Fruit fly (Drosophila melanogaster) whole organism, embryonic: Measurements from ENCODE around the gene CG8379.

Source experiments
- B-H2 ChIP-seq: fragments of 200-800 bp; sonication (Bioruptor generic); optimal IDR thresholded peaks from 2 replicates; lab custom pipeline; 2018; ENCODE audit warnings: missing biosample characterization, mild to moderate bottlenecking, missing genetic modification characterization
- C15 ChIP-seq: fragments of 200-800 bp; sonication (Bioruptor generic); IDR thresholded peaks from 3 replicates; pipeline ENCODE4 v1.3.6; 2022; ENCODE audit warnings: missing biosample characterization, missing genetic modification characterization
- CG10543 ChIP-seq: fragments of 200-800 bp; sonication (Bioruptor generic); optimal IDR thresholded peaks from 3 replicates; lab custom pipeline; 2017; ENCODE audit warnings: missing biosample characterization, mild to moderate bottlenecking, missing genetic modification characterization, moderate library complexity
- CG11247 ChIP-seq: fragments of 200-800 bp; sonication (Bioruptor generic); IDR thresholded peaks from 2 replicates; pipeline ENCODE4 v1.3.6; 2022; ENCODE audit warnings: missing biosample characterization, missing genetic modification characterization
- CG12769 ChIP-seq: fragments of 200-800 bp; sonication (Bioruptor generic); optimal IDR thresholded peaks from 2 replicates; lab custom pipeline; 2019; ENCODE audit warnings: missing biosample characterization, mild to moderate bottlenecking, missing genetic modification characterization, moderate library complexity
- CG12942 ChIP-seq: fragments of 200-800 bp; sonication (Bioruptor generic); optimal IDR thresholded peaks from 3 replicates; lab custom pipeline; 2016; ENCODE audit warnings: missing biosample characterization, missing genetic modification characterization
- CG13287 ChIP-seq: fragments of 200-800 bp; sonication (Bioruptor generic); IDR thresholded peaks from 2 replicates; pipeline ENCODE4 v1.3.6; 2022; ENCODE audit warnings: missing biosample characterization, missing genetic modification characterization; ENCODE audit not compliant: partially characterized antibody
- CG14441 ChIP-seq: fragments of 200-800 bp; sonication (Bioruptor generic); IDR thresholded peaks from 2 replicates; pipeline ENCODE4 v1.3.6; 2022; ENCODE audit warnings: missing biosample characterization, missing genetic modification characterization
- CG15011 ChIP-seq: fragments of 200-800 bp; sonication (Bioruptor generic); optimal IDR thresholded peaks from 3 replicates; lab custom pipeline; 2018; ENCODE audit warnings: missing biosample characterization, mild to moderate bottlenecking, missing genetic modification characterization
- CG15269 ChIP-seq: fragments of 200-800 bp; sonication (Bioruptor generic); optimal IDR thresholded peaks from 2 replicates; lab custom pipeline; 2018; ENCODE audit warnings: missing biosample characterization, mild to moderate bottlenecking, missing genetic modification characterization, moderate library complexity
- CG16779 ChIP-seq: fragments of 200-800 bp; sonication (Bioruptor generic); IDR thresholded peaks from 2 replicates; pipeline ENCODE4 v1.3.6; 2022; ENCODE audit warnings: missing biosample characterization, missing genetic modification characterization
- CG16813 ChIP-seq: fragments of 200-800 bp; sonication (Bioruptor generic); IDR thresholded peaks from 3 replicates; pipeline ENCODE4 v1.3.6; 2022; ENCODE audit warnings: missing biosample characterization, missing genetic modification characterization; ENCODE audit not compliant: partially characterized antibody
- CG17802 ChIP-seq: fragments of 200-800 bp; sonication (Bioruptor generic); optimal IDR thresholded peaks from 2 replicates; lab custom pipeline; 2018; ENCODE audit warnings: missing biosample characterization, mild to moderate bottlenecking, missing genetic modification characterization, moderate library complexity
- CG1832 ChIP-seq: fragments of 200-800 bp; sonication (Bioruptor generic); optimal IDR thresholded peaks from 2 replicates; lab custom pipeline; 2017; ENCODE audit warnings: missing biosample characterization, mild to moderate bottlenecking, missing genetic modification characterization, inconsistent platforms
- CG2889 ChIP-seq: fragments of 200-800 bp; sonication (Bioruptor generic); IDR thresholded peaks from 3 replicates; pipeline ENCODE4 v1.3.6; 2022; ENCODE audit warnings: missing biosample characterization, missing genetic modification characterization
- CG4328 ChIP-seq: fragments of 200-800 bp; sonication (Bioruptor generic); optimal IDR thresholded peaks from 3 replicates; lab custom pipeline; 2017; ENCODE audit warnings: missing biosample characterization, missing genetic modification reagents, missing genetic modification characterization
- CG4404 ChIP-seq: fragments of 200-800 bp; sonication (Bioruptor generic); IDR thresholded peaks from 2 replicates; pipeline ENCODE4 v1.3.6; 2022; ENCODE audit warnings: missing biosample characterization, missing genetic modification characterization
- CG4820 ChIP-seq: fragments of 200-800 bp; sonication (Bioruptor generic); optimal IDR thresholded peaks from 3 replicates; lab custom pipeline; 2016; ENCODE audit warnings: missing biosample characterization, missing genetic modification characterization
- CG5180 ChIP-seq: fragments of 200-800 bp; sonication (Bioruptor generic); optimal IDR thresholded peaks from 3 replicates; lab custom pipeline; 2017; ENCODE audit warnings: missing biosample characterization, missing genetic modification characterization, mild to moderate bottlenecking, moderate library complexity, missing genetic modification reagents
- CG6175 ChIP-seq: fragments of 200-800 bp; sonication (Bioruptor generic); IDR thresholded peaks from 3 replicates; pipeline ENCODE4 v1.3.6; 2022; ENCODE audit warnings: missing biosample characterization, missing genetic modification characterization
- CG6813 ChIP-seq: fragments of 200-800 bp; sonication (Bioruptor generic); optimal IDR thresholded peaks from 2 replicates; lab custom pipeline; 2017; ENCODE audit warnings: missing biosample characterization, missing genetic modification characterization, mild to moderate bottlenecking, moderate library complexity, missing genetic modification reagents
- CG8359 ChIP-seq: fragments of 200-800 bp; sonication (Bioruptor generic); optimal IDR thresholded peaks from 2 replicates; lab custom pipeline; 2017; ENCODE audit warnings: missing biosample characterization, mild to moderate bottlenecking, missing genetic modification characterization, borderline replicate concordance
- Gsc ChIP-seq: fragments of 200-800 bp; sonication (Bioruptor generic); IDR thresholded peaks from 2 replicates; pipeline ENCODE4 v1.3.6; 2022; ENCODE audit warnings: missing biosample characterization, missing genetic modification characterization
- HLH3B ChIP-seq: fragments of 200-800 bp; sonication (Bioruptor generic); IDR thresholded peaks from 2 replicates; pipeline ENCODE4 v1.3.6; 2022; ENCODE audit warnings: missing biosample characterization, missing genetic modification characterization
- Hr3 ChIP-seq: fragments of 200-800 bp; sonication (Bioruptor generic); optimal IDR thresholded peaks from 3 replicates; lab custom pipeline; 2016; ENCODE audit warnings: missing biosample characterization, missing genetic modification characterization
- MTF-1 ChIP-seq: fragments of 200-800 bp; sonication (Bioruptor generic); optimal IDR thresholded peaks from 2 replicates; lab custom pipeline; 2018; ENCODE audit warnings: missing biosample characterization, mild to moderate bottlenecking, missing genetic modification characterization, borderline replicate concordance
- Nf-YA ChIP-seq: fragments of 200-800 bp; sonication (Bioruptor generic); IDR thresholded peaks from 2 replicates; pipeline ENCODE4 v1.3.6; 2022; ENCODE audit warnings: missing biosample characterization, missing genetic modification characterization
- Nf-YC ChIP-seq: fragments of 200-800 bp; optimal IDR thresholded peaks from 3 replicates; lab custom pipeline; 2019; ENCODE audit warnings: missing biosample characterization, mild to moderate bottlenecking, missing genetic modification characterization, moderate library complexity
- Oli ChIP-seq: fragments of 200-800 bp; sonication (Bioruptor generic); optimal IDR thresholded peaks from 2 replicates; lab custom pipeline; 2018; ENCODE audit warnings: missing biosample characterization, mild to moderate bottlenecking, missing genetic modification characterization, moderate library complexity
- Sin3A ChIP-seq: fragments of >200 bp; optimal IDR thresholded peaks from 2 replicates; lab custom pipeline; 2018
- bbx ChIP-seq: fragments of 200-800 bp; sonication (Bioruptor generic); IDR thresholded peaks from 2 replicates; pipeline ENCODE4 v1.3.6; 2022; ENCODE audit warnings: missing biosample characterization, missing genetic modification characterization; ENCODE audit not compliant: partially characterized antibody
- bigmax ChIP-seq: fragments of 200-800 bp; sonication (Bioruptor generic); optimal IDR thresholded peaks from 2 replicates; lab custom pipeline; 2018; ENCODE audit warnings: missing biosample characterization, mild to moderate bottlenecking, missing genetic modification characterization
- bowl ChIP-seq: fragments of 200-800 bp; sonication (Bioruptor generic); IDR thresholded peaks from 2 replicates; pipeline ENCODE4 v1.3.6; 2022; ENCODE audit warnings: missing biosample characterization, missing genetic modification characterization
- chn ChIP-seq: fragments of 200-800 bp; sonication (Bioruptor generic); optimal IDR thresholded peaks from 2 replicates; lab custom pipeline; 2016; ENCODE audit warnings: missing biosample characterization, missing genetic modification characterization
- crc ChIP-seq: fragments of 200-800 bp; sonication (Bioruptor generic); optimal IDR thresholded peaks from 2 replicates; lab custom pipeline; 2016; ENCODE audit warnings: missing biosample characterization, missing genetic modification characterization
- dan ChIP-seq: fragments of 200-800 bp; sonication (Bioruptor generic); IDR thresholded peaks from 2 replicates; pipeline ENCODE4 v1.3.6; 2022; ENCODE audit warnings: missing biosample characterization, missing genetic modification characterization
- esg ChIP-seq: fragments of 200-800 bp; sonication (Bioruptor generic); conservative IDR thresholded peaks from 2 replicates; pipeline ENCODE4 v1.3.6; 2022; ENCODE audit warnings: missing biosample characterization, missing genetic modification characterization
- eyg ChIP-seq: fragments of 200-800 bp; sonication (Bioruptor generic); optimal IDR thresholded peaks from 3 replicates; lab custom pipeline; 2016; ENCODE audit warnings: missing biosample characterization, missing genetic modification characterization
- fd96Cb ChIP-seq: fragments of 200-800 bp; sonication (Bioruptor generic); optimal IDR thresholded peaks from 2 replicates; lab custom pipeline; 2018; ENCODE audit warnings: missing biosample characterization, mild to moderate bottlenecking, missing genetic modification characterization, moderate library complexity
- gfzf ChIP-seq: fragments of 200-800 bp; sonication (Bioruptor generic); optimal IDR thresholded peaks from 2 replicates; lab custom pipeline; 2016; ENCODE audit warnings: missing biosample characterization, mild to moderate bottlenecking, missing genetic modification characterization, moderate library complexity
- jigr1 ChIP-seq: fragments of 200-800 bp; sonication (Bioruptor generic); IDR thresholded peaks from 3 replicates; pipeline ENCODE4 v1.3.6; 2022; ENCODE audit warnings: missing biosample characterization, missing genetic modification characterization
- lab ChIP-seq: fragments of 200-800 bp; sonication (Bioruptor generic); optimal IDR thresholded peaks from 3 replicates; lab custom pipeline; 2017; ENCODE audit warnings: missing biosample characterization, missing genetic modification characterization, mild to moderate bottlenecking, moderate library complexity, missing genetic modification reagents
- lbe ChIP-seq: fragments of 200-800 bp; sonication (Bioruptor generic); optimal IDR thresholded peaks from 2 replicates; lab custom pipeline; 2016; ENCODE audit warnings: missing biosample characterization, mild to moderate bottlenecking, missing genetic modification characterization
- ranshi ChIP-seq: fragments of 200-800 bp; sonication (Bioruptor generic); IDR thresholded peaks from 2 replicates; pipeline ENCODE4 v1.3.6; 2022; ENCODE audit warnings: missing biosample characterization, missing genetic modification characterization
- sc ChIP-seq, 3 experiments: fragments of >200 bp in 2 of 3; fragments of 200-800 bp in 1 of 3; sonication (Bioruptor generic) in 1 of 3; optimal IDR thresholded peaks; 2 replicates in 2 of 3; 3 replicates in 1 of 3; lab custom pipeline; 2017; ENCODE audit warnings: mild to moderate bottlenecking in 1 of 3, missing biosample characterization in 1 of 3, missing genetic modification characterization in 1 of 3, missing genetic modification reagents in 1 of 3
- shn ChIP-seq: fragments of 200-800 bp; sonication (Bioruptor generic); optimal IDR thresholded peaks from 3 replicates; lab custom pipeline; 2016; ENCODE audit warnings: missing biosample characterization, missing genetic modification characterization
- sim ChIP-seq: fragments of 200-800 bp; sonication (Bioruptor generic); IDR thresholded peaks from 2 replicates; pipeline ENCODE4 v1.3.6; 2022; ENCODE audit warnings: missing biosample characterization, missing genetic modification characterization
- tio ChIP-seq: fragments of 200-800 bp; sonication (Bioruptor generic); optimal IDR thresholded peaks from 2 replicates; lab custom pipeline; 2017; ENCODE audit warnings: missing biosample characterization, missing genetic modification characterization, inconsistent platforms
- vvl ChIP-seq: fragments of 200-800 bp; sonication (Bioruptor generic); IDR thresholded peaks from 2 replicates; pipeline ENCODE4 v1.3.6; 2022; ENCODE audit warnings: missing biosample characterization, missing genetic modification characterization
- wek ChIP-seq: fragments of 200-800 bp; sonication (Bioruptor generic); optimal IDR thresholded peaks from 3 replicates; lab custom pipeline; 2018; ENCODE audit warnings: missing biosample characterization, mild to moderate bottlenecking, missing genetic modification characterization, moderate library complexity

CG8379 gene

dm6 chr3R:8807831-8808517 lies 16.2 kb upstream of the CG8379 start (continued):
- TF ChIP-seq CG5180 (GFP tag; lab: Kevin White, UChicago) (no peak), sim (GFP tag; lab: Robert Waterston, UW) (no peak), CG15011 (no peak), gfzf (GFP tag; lab: Kevin White, UChicago) (no peak), CG10543 (GFP tag; lab: Kevin White, UChicago) (no peak), wek (GFP tag; lab: Kevin White, UChicago) (peak; percentile 28), lab (GFP tag; lab: Kevin White, UChicago) (no peak), MTF-1 (GFP tag; lab: Kevin White, UChicago) (no peak), fd96Cb (tag; lab: Kevin White, UChicago) (no peak), CG13287 (GFP tag; lab: Robert Waterston, UW) (no peak), CG6175 (GFP tag; lab: Robert Waterston, UW) (no peak), shn (GFP tag; lab: Kevin White, UChicago) (no peak), Gsc (GFP tag; lab: Robert Waterston, UW) (no peak), CG1832 (GFP tag; lab: Kevin White, UChicago) (no peak), eyg (no peak), CG12769 (peak; percentile 69), CG2889 (GFP tag; lab: Robert Waterston, UW) (no peak), HLH3B (GFP tag; lab: Robert Waterston, UW) (no peak), dan (GFP tag; lab: Robert Waterston, UW) (no peak), jigr1 (no peak), bowl (GFP tag; lab: Robert Waterston, UW) (no peak), bbx (GFP tag; lab: Robert Waterston, UW) (peak; percentile 47), CG15269 (tag; lab: Kevin White, UChicago) (peak; percentile 51), sc (optimal IDR thresholded peaks at IDR 0.05; lab: Kevin White, UChicago) (no peak), sc (GFP tag; optimal IDR thresholded peaks at IDR 0.05; lab: Kevin White, UChicago) (no peak), Nf-YA (GFP tag; lab: Robert Waterston, UW) (no peak), CG6813 (no peak), CG8359 (GFP tag; lab: Kevin White, UChicago) (no peak), bigmax (no peak), Oli (tag; lab: Kevin White, UChicago) (no peak), esg (no peak), CG14441 (GFP tag; lab: Robert Waterston, UW) (no peak), B-H2 (GFP tag; lab: Kevin White, UChicago) (peak; percentile 49), CG16779 (GFP tag; lab: Robert Waterston, UW) (peak; percentile 58; the same call in 1 of the 2 replicates), crc (GFP tag; lab: Kevin White, UChicago) (no peak), chn (peak; percentile 54), Hr3 (no peak), Sin3A (lab: Kevin White, UChicago) (no peak), CG16813 (GFP tag; lab: Robert Waterston, UW) (no peak), CG4820 (GFP tag; lab: Kevin White, UChicago) (no peak), C15 (GFP tag; lab: Robert Waterston, UW) (no peak), CG12942 (GFP tag; lab: Kevin White, UChicago) (no peak), Nf-YC (no peak), tio (no peak), CG11247 (GFP tag; lab: Robert Waterston, UW) (no peak), lbe (GFP tag; lab: Kevin White, UChicago) (no peak), vvl (peak; percentile 49; the same call in 1 of the 2 replicates), CG4328 (GFP tag; lab: Kevin White, UChicago) (no peak), CG4404 (GFP tag; lab: Robert Waterston, UW) (no peak), CG17802 (tag; lab: Kevin White, UChicago) (no peak), ranshi (GFP tag; lab: Robert Waterston, UW) (no peak)
